Fruit fly (Drosophila melanogaster): ENCODE results near the gene CG43391.

The CG43391 gene

DNA sequence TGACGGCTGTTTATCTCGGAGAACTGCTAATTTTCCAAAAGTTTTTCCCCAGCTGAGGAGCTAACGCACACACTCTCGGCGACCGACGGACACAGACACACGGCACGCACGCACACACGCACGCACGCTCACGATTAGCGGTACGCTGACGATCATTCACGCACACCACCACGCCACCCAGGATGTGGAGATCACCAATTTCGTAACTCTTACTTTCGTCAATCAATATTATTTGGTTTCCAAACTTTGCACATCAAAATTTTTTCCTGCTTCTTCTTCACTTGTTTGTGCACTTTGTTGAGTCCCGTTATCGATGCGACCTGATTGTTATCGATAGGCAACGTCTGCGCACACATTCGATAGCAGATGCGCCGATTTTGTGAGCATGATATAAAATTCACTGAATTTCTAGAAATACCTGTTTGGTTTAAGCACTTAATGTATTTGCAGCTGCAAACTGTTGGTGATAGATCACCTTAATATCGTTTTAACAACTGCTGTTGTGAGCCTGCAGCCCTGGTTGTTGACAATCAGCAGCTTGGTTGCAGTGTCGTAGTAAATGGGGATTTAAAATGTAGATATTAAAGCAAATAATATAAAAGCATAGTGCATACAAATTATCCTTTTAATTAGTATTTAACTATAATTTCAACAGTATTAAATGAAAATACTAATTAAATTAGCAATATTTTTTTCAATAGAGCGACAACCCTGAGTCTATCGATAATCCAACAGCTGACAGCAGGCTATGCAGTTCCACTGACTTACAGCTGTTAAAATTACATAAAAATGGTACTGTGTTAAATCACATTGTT, 18.7 kb downstream of the CG43391 start, which contains the start of the genes CG7394 and Mob2 (continued):
- TF ChIP-seq Eip74EF (GFP tag; optimal IDR thresholded peaks at IDR 0.05) (peak in 1 of 2 experiments; percentile 70), pzg (GFP tag; optimal IDR thresholded peaks at IDR 0.05) (peak; percentile 85), aop (GFP tag; IDR thresholded peaks at IDR 0.05) (no peak), zfh1 (GFP tag; IDR thresholded peaks at IDR 0.05) (peak; percentile 89), eyg (GFP tag; optimal IDR thresholded peaks at IDR 0.05) (peak; percentile 64), CG10274 (GFP tag; optimal IDR thresholded peaks at IDR 0.05) (peak; percentile 58), dmrt99B (tag; optimal IDR thresholded peaks at IDR 0.05) (peak; percentile 83), stwl (tag; optimal IDR thresholded peaks at IDR 0.05) (peak; percentile 92), CG9932 (GFP tag; IDR thresholded peaks at IDR 0.05) (peak; percentile 96), btn (GFP tag; optimal IDR thresholded peaks at IDR 0.05) (peak; percentile 67), dpn (GFP tag; optimal IDR thresholded peaks at IDR 0.05) (peak; percentile 84 to 93), Doc3 (GFP tag; IDR thresholded peaks at IDR 0.05; ENCODE audit: partially characterized antibody) (peak; percentile 93), ara (GFP tag; IDR thresholded peaks at IDR 0.05) (peak; percentile 91), HHEX (GFP tag; optimal IDR thresholded peaks at IDR 0.05) (peak; percentile 80), CG12744 (GFP tag; optimal IDR thresholded peaks at IDR 0.05) (peak; percentile 84), repo (GFP tag; optimal IDR thresholded peaks at IDR 0.05) (peak; percentile 80), dimm (GFP tag; IDR thresholded peaks at IDR 0.05) (peak; percentile 61), CG2889 (GFP tag; IDR thresholded peaks at IDR 0.05) (peak; percentile 83; the same call in 2 of the 3 replicates), odd (GFP tag; optimal IDR thresholded peaks at IDR 0.05) (peak; percentile 69), dysf (GFP tag; IDR thresholded peaks at IDR 0.05) (peak; percentile 91), crp (GFP tag; optimal IDR thresholded peaks at IDR 0.05) (peak; percentile 96 to 99), hkb (optimal IDR thresholded peaks at IDR 0.05) (no peak), hkb (GFP tag; IDR thresholded peaks at IDR 0.05) (peak; percentile 91), ERR (GFP tag; optimal IDR thresholded peaks at IDR 0.05) (peak; percentile 41), CG8388 (GFP tag; optimal IDR thresholded peaks at IDR 0.05) (peak; percentile 81), shn (GFP tag; optimal IDR thresholded peaks at IDR 0.05) (peak; percentile 59), Fer3 (tag; optimal IDR thresholded peaks at IDR 0.05) (peak; percentile 86), CG18011 (GFP tag; optimal IDR thresholded peaks at IDR 0.05) (peak; percentile 81), CG33213 (GFP tag; optimal IDR thresholded peaks at IDR 0.05) (peak; percentile 77), gro (GFP tag; optimal IDR thresholded peaks at IDR 0.05) (peak; percentile 80), Antp (GFP tag; optimal IDR thresholded peaks at IDR 0.05) (peak; percentile 63), prd (optimal IDR thresholded peaks at IDR 0.05) (no peak), prd (GFP tag; IDR thresholded peaks at IDR 0.05) (peak; percentile 92), CG4854 (GFP tag; optimal IDR thresholded peaks at IDR 0.05) (peak; percentile 87), Atf6 (GFP tag; IDR thresholded peaks at IDR 0.05) (peak; percentile 94), HmgZ (tag; optimal IDR thresholded peaks at IDR 0.05) (peak; percentile 92), Sox102F (GFP tag; optimal IDR thresholded peaks at IDR 0.05) (peak; percentile 96), toy (GFP tag; IDR thresholded peaks at IDR 0.05) (peak; percentile 87), TFAM (GFP tag; optimal IDR thresholded peaks at IDR 0.05) (no peak), Hand (GFP tag; optimal IDR thresholded peaks at IDR 0.05) (peak; percentile 47), hth (optimal IDR thresholded peaks at IDR 0.05) (no peak), CG2129 (GFP tag; IDR thresholded peaks at IDR 0.05; ENCODE audit: partially characterized antibody) (peak; percentile 69), CG10462 (GFP tag; optimal IDR thresholded peaks at IDR 0.05) (peak; percentile 81), ac (GFP tag; optimal IDR thresholded peaks at IDR 0.05) (peak; percentile 15), tup (GFP tag; optimal IDR thresholded peaks at IDR 0.05) (peak; percentile 86), chif (GFP tag; optimal IDR thresholded peaks at IDR 0.05) (peak; percentile 77 to 84), Fer2 (tag; optimal IDR thresholded peaks at IDR 0.05) (peak; percentile 84), CG4282 (GFP tag; optimal IDR thresholded peaks at IDR 0.05) (peak; percentile 49), Elba2 (GFP tag; optimal IDR thresholded peaks at IDR 0.05) (peak; percentile 64)
